Fruit fly (Drosophila melanogaster): ENCODE data around the gene Ank2.

dm6 chr3L:7610522-7610921, 107.7 kb downstream of the Ank2 start:
- TF ChIP-seq rn (GFP tag; IDR thresholded peaks at IDR 0.05) (no peak), CG12605 (GFP tag; IDR thresholded peaks at IDR 0.05) (no peak), CG8301 (tag; optimal IDR thresholded peaks at IDR 0.05) (no peak), CG4496 (GFP tag; IDR thresholded peaks at IDR 0.05) (no peak), CG10348 (GFP tag; IDR thresholded peaks at IDR 0.05) (no peak), CG32121 (GFP tag; IDR thresholded peaks at IDR 0.05) (no peak), EcR (GFP tag; optimal IDR thresholded peaks at IDR 0.05) (peak; percentile 75), CG13204 (GFP tag; optimal IDR thresholded peaks at IDR 0.05) (no peak), CG8159 (tag; optimal IDR thresholded peaks at IDR 0.05) (no peak), CG15710 (tag; optimal IDR thresholded peaks at IDR 0.05) (no peak), CG17806 (tag; optimal IDR thresholded peaks at IDR 0.05) (no peak), D1 (tag; optimal IDR thresholded peaks at IDR 0.05) (no peak)
